Fruit fly (Drosophila melanogaster): ENCODE results near the gene squ.

- no peak for TF ChIP-seq D19B (GFP tag; optimal IDR thresholded peaks at IDR 0.05)
- no peak for TF ChIP-seq Dbx (GFP tag; IDR thresholded peaks at IDR 0.05)
- TF ChIP-seq usp (GFP tag; optimal IDR thresholded peaks at IDR 0.05): no peak
- TF ChIP-seq CG31388 (GFP tag; optimal IDR thresholded peaks at IDR 0.05): no peak
- TF ChIP-seq hbn (GFP tag; IDR thresholded peaks at IDR 0.05; ENCODE audit: partially characterized antibody): no peak
- TF ChIP-seq zfh1 (GFP tag; IDR thresholded peaks at IDR 0.05): no peak
- no peak for TF ChIP-seq CG7786 (GFP tag; optimal IDR thresholded peaks at IDR 0.05)
Measured at dm6 chr2L:16715133-16715833, 35.4 kb downstream of the squ start.

Data from whole organism, embryonic.